Fruit fly (Drosophila melanogaster): ENCODE results near the gene Drsl3.

Drsl3 gene

dm6 chr3L:3339695-3340226 lies 25.0 kb downstream of the Drsl3 start (continued):
- TF ChIP-seq CG33557 (GFP tag; optimal IDR thresholded peaks at IDR 0.05) (no peak), grau (tag; optimal IDR thresholded peaks at IDR 0.05) (peak; percentile 72), Abd-B (GFP tag; optimal IDR thresholded peaks at IDR 0.05) (no peak), CG4617 (GFP tag; optimal IDR thresholded peaks at IDR 0.05; ENCODE audit: borderline replicate concordance) (no peak), CG14441 (GFP tag; IDR thresholded peaks at IDR 0.05) (0 out of 2 replicates have a peak, but pooled peaks have one; percentile 22), mld (GFP tag; IDR thresholded peaks at IDR 0.05; ENCODE audit: partially characterized antibody) (no peak), prd (optimal IDR thresholded peaks at IDR 0.05) (no peak), prd (GFP tag; IDR thresholded peaks at IDR 0.05) (0 out of 3 replicates have a peak, but pooled peaks have one; percentile 9), CG13424 (tag; optimal IDR thresholded peaks at IDR 0.05) (peak; percentile 25), slbo (GFP tag; IDR thresholded peaks at IDR 0.05) (peak; percentile 55), fd64A (GFP tag; optimal IDR thresholded peaks at IDR 0.05) (no peak), gsb (GFP tag; IDR thresholded peaks at IDR 0.05) (peak; percentile 32; the same call in 1 of the 2 replicates), dysf (GFP tag; IDR thresholded peaks at IDR 0.05) (0 out of 3 replicates have a peak, but pooled peaks have one; percentile 34), CG12659 (GFP tag; optimal IDR thresholded peaks at IDR 0.05) (peak; percentile 3), Pdp1 (GFP tag; optimal IDR thresholded peaks at IDR 0.05) (peak in 1 of 2 experiments; percentile 56), CG8290 (GFP tag; optimal IDR thresholded peaks at IDR 0.05) (no peak), CG8290 (tag; optimal IDR thresholded peaks at IDR 0.05) (peak in 1 of 2 experiments; percentile 38), CG11504 (tag; optimal IDR thresholded peaks at IDR 0.05) (peak; percentile 19)

DNA sequence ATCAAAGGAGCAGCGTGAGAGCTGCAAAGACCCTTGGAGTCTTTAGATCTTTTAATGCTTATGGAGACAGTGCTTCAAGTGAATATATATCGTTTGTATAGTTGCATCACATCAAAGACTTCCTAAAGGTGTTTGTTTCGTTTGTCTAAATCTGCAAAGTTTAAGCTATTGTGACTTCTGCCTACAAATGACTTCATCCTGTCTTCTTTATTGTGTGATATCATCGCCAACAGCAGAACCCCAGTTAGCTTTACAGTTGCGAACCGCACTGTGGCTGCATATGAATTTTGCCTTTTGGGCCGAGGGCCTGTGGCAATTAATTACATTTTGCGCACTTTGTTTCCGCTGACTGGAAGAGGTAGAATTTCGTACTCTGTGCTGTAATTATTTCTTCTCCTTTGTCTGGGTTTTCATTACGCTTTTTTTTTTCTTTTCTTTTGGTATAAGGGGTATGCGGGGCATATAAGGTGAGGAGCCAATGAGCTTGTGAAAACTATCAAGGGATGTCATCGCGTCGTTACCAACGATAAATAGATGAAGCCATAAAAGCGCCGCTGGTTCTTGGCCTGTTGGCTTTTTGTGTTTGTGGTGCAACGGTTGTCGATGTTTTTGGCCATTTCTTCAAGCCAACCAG lies 27.6 kb downstream of the Drsl3 start:
- TF ChIP-seq sens (GFP tag) (peak; percentile 9), grn (GFP tag; optimal IDR thresholded peaks at IDR 0.05) (no peak), CG15479 (GFP tag; optimal IDR thresholded peaks at IDR 0.05) (no peak), CG10147 (GFP tag; optimal IDR thresholded peaks at IDR 0.05) (no peak), row (GFP tag; IDR thresholded peaks at IDR 0.05) (0 out of 3 replicates have a peak, but pooled peaks have one; percentile 5), CG11695 (GFP tag; IDR thresholded peaks at IDR 0.05) (peak; percentile 48; the same call in 1 of the 3 replicates), lbe (GFP tag; optimal IDR thresholded peaks at IDR 0.05) (peak; percentile 65), bsh (GFP tag; optimal IDR thresholded peaks at IDR 0.05) (peak in 1 of 2 experiments; percentile 61), nom (GFP tag; optimal IDR thresholded peaks at IDR 0.05) (peak; percentile 19)

dm6 chr3L:3343260-3343659 lies 28.5 kb downstream of the Drsl3 start:
- no peak for TF ChIP-seq CG34376 (GFP tag; optimal IDR thresholded peaks at IDR 0.05)
- TF ChIP-seq nmo (GFP tag; optimal IDR thresholded peaks at IDR 0.05), result peak; percentile 17
- no peak for TF ChIP-seq Med (GFP tag)
- no peak for TF ChIP-seq ems (GFP tag; optimal IDR thresholded peaks at IDR 0.05)
- no peak for TF ChIP-seq Nf-YB (GFP tag; optimal IDR thresholded peaks at IDR 0.05)
- no peak for TF ChIP-seq repo (GFP tag; optimal IDR thresholded peaks at IDR 0.05)
- TF ChIP-seq CG2712 (tag; optimal IDR thresholded peaks at IDR 0.05), result peak; percentile 5
- TF ChIP-seq Oli (tag; optimal IDR thresholded peaks at IDR 0.05), result peak; percentile 35
- TF ChIP-seq CG15269 (tag; optimal IDR thresholded peaks at IDR 0.05), result peak; percentile 39
- TF ChIP-seq MBD-R2 (GFP tag; IDR thresholded peaks at IDR 0.05), result no peak
- no peak for TF ChIP-seq CG1024 (GFP tag; IDR thresholded peaks at IDR 0.05)
- TF ChIP-seq Usf (GFP tag; optimal IDR thresholded peaks at IDR 0.05), result no peak
- TF ChIP-seq Lhr (GFP tag; optimal IDR thresholded peaks at IDR 0.05), result no peak
- TF ChIP-seq CG12104 (GFP tag; optimal IDR thresholded peaks at IDR 0.05), result no peak
- no peak for TF ChIP-seq Dip3 (GFP tag; optimal IDR thresholded peaks at IDR 0.05)
- no peak for TF ChIP-seq CG32772 (GFP tag; IDR thresholded peaks at IDR 0.05)
- peak; percentile 2 for TF ChIP-seq grau (tag; optimal IDR thresholded peaks at IDR 0.05)
- peak; percentile 51 for TF ChIP-seq lbe (GFP tag; optimal IDR thresholded peaks at IDR 0.05)
- peak; percentile 5 for TF ChIP-seq dmrt99B (tag; optimal IDR thresholded peaks at IDR 0.05)
- no peak for TF ChIP-seq tgo (GFP tag; IDR thresholded peaks at IDR 0.05)
- TF ChIP-seq danr (GFP tag; IDR thresholded peaks at IDR 0.05), result no peak
- no peak for TF ChIP-seq kay (GFP tag; optimal IDR thresholded peaks at IDR 0.05)
- TF ChIP-seq CG31441 (GFP tag; IDR thresholded peaks at IDR 0.05), result peak; percentile 48; the same call in 1 of the 2 replicates
